Worm (Caenorhabditis elegans): Measurements from ENCODE around the gene rsp-2.

The rsp-2 gene

DNA sequence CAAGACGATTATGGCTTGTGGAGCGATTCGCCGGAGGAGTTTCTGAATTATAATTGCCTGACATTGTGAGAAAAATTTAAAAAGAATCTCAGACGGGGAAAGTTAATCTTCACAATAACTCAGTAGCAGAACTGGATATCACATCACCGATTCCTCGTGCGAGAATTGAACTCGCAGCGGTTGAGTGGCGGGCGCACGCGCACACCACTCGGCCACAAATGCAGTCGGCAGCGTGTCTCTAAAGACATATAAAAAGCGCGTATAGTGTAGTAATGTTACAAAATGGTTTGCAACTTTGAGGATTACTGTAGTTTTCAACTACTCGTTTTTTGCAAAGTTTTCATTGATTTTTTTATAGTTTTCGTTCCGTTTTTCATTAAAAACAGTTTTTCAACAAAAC, 31.8 kb upstream of the rsp-2 start (continued):
- peak; percentile 82 for TF ChIP-seq lsl-1 (GFP tag; optimal IDR thresholded peaks at IDR 0.05)
- peak; percentile 92 for TF ChIP-seq ekl-4 (GFP tag; IDR thresholded peaks at IDR 0.05)
- peak; percentile 83; the same call in 1 of the 2 replicates for TF ChIP-seq Y53G8AR.9 (GFP tag; conservative IDR thresholded peaks at IDR 0.05)
- TF ChIP-seq ztf-3 (GFP tag; optimal IDR thresholded peaks at IDR 0.05), result peak; percentile 41
- peak; percentile 87; the same call in 1 of the 2 replicates for TF ChIP-seq bed-1 (GFP tag; IDR thresholded peaks at IDR 0.05)
- peak; percentile 94 for TF ChIP-seq T26A5.8 (tag; optimal IDR thresholded peaks at IDR 0.05)
- TF ChIP-seq xnd-1 (tag; optimal IDR thresholded peaks at IDR 0.05), result peak; percentile 15
- TF ChIP-seq ceh-27 (GFP tag; optimal IDR thresholded peaks at IDR 0.05), result peak; percentile 94
- peak; percentile 86 for TF ChIP-seq madf-6 (GFP tag; IDR thresholded peaks at IDR 0.05)
- TF ChIP-seq hmg-20 (GFP tag; IDR thresholded peaks at IDR 0.05), result peak; percentile 88
- no peak for TF ChIP-seq bed-2 (GFP tag; IDR thresholded peaks at IDR 0.05)
- TF ChIP-seq B0336.3 (GFP tag; IDR thresholded peaks at IDR 0.05), result peak; percentile 87
- peak; percentile 86 for TF ChIP-seq atf-7 (tag; optimal IDR thresholded peaks at IDR 0.05)
- peak; percentile 77 for TF ChIP-seq K12H6.12 (tag; optimal IDR thresholded peaks at IDR 0.05)
- TF ChIP-seq hrde-1 (tag; optimal IDR thresholded peaks at IDR 0.05; ENCODE audit: borderline replicate concordance), result peak; percentile 77
- peak; percentile 82 for TF ChIP-seq snpc-1.1 (tag; optimal IDR thresholded peaks at IDR 0.05; ENCODE audit: insufficient read depth)
- TF ChIP-seq cebp-2 (GFP tag; IDR thresholded peaks at IDR 0.05), result peak; percentile 97
- 0 out of 2 replicates have a peak, but pooled peaks have one; percentile 25 for TF ChIP-seq hlh-26 (GFP tag; conservative IDR thresholded peaks at IDR 0.05)
- TF ChIP-seq mcd-1 (GFP tag; IDR thresholded peaks at IDR 0.05), result peak; percentile 83
- TF ChIP-seq F57A8.1 (GFP tag; optimal IDR thresholded peaks at IDR 0.05), result peak; percentile 98
- peak; percentile 98 for TF ChIP-seq sptf-2 (GFP tag; optimal IDR thresholded peaks at IDR 0.05)
- TF ChIP-seq cebp-1 (GFP tag; IDR thresholded peaks at IDR 0.05), result peak; percentile 56; the same call in 1 of the 2 replicates
- TF ChIP-seq cebp-1 (tag; optimal IDR thresholded peaks at IDR 0.05), result no peak
- TF ChIP-seq ztf-26 (tag; optimal IDR thresholded peaks at IDR 0.05), result peak; percentile 87
- TF ChIP-seq F39B2.1 (GFP tag; IDR thresholded peaks at IDR 0.05), result peak; percentile 85; the same call in 1 of the 2 replicates
- TF ChIP-seq nhr-179 (tag; optimal IDR thresholded peaks at IDR 0.05), result peak; percentile 75
- peak; percentile 24 for TF ChIP-seq F49E8.2 (tag; optimal IDR thresholded peaks at IDR 0.05; ENCODE audit: insufficient read depth)
- TF ChIP-seq ceh-40 (GFP tag; IDR thresholded peaks at IDR 0.05), result peak; percentile 71; the same call in 1 of the 2 replicates
- peak; percentile 94 for TF ChIP-seq dox-1 (GFP tag; IDR thresholded peaks at IDR 0.05)
- 0 out of 2 replicates have a peak, but pooled peaks have one; percentile 44 for TF ChIP-seq madf-3 (GFP tag; IDR thresholded peaks at IDR 0.05)
- TF ChIP-seq B0019.2 (GFP tag; conservative IDR thresholded peaks at IDR 0.05), result peak; percentile 72
- peak; percentile 72 for TF ChIP-seq K11D2.4 (GFP tag; IDR thresholded peaks at IDR 0.05)
- TF ChIP-seq mel-28 (tag; optimal IDR thresholded peaks at IDR 0.05; ENCODE audit: borderline replicate concordance), result peak; percentile 70
- TF ChIP-seq nfya-1 (tag; optimal IDR thresholded peaks at IDR 0.05; ENCODE audit: borderline replicate concordance, insufficient read depth), result no peak
- TF ChIP-seq ztf-28 (GFP tag; IDR thresholded peaks at IDR 0.05), result peak; percentile 75; the same call in 1 of the 2 replicates
- TF ChIP-seq tlf-1 (GFP tag; optimal IDR thresholded peaks at IDR 0.05), result peak; percentile 76
- TF ChIP-seq dpff-1 (tag; optimal IDR thresholded peaks at IDR 0.05), result peak; percentile 52
- TF ChIP-seq egrh-3 (GFP tag; IDR thresholded peaks at IDR 0.05), result peak; percentile 50
- TF ChIP-seq somi-1 (GFP tag; optimal IDR thresholded peaks at IDR 0.05), result peak; percentile 88
- TF ChIP-seq ZK185.1 (tag; optimal IDR thresholded peaks at IDR 0.05; ENCODE audit: poor library complexity, severe bottlenecking), result peak; percentile 95
- TF ChIP-seq ceh-100 (GFP tag; IDR thresholded peaks at IDR 0.05), result peak; percentile 82
- TF ChIP-seq F57C9.4 (tag; optimal IDR thresholded peaks at IDR 0.05), result peak; percentile 72
- peak; percentile 63 for TF ChIP-seq F22D6.2 (tag; optimal IDR thresholded peaks at IDR 0.05)
- TF ChIP-seq ccch-3 (GFP tag; optimal IDR thresholded peaks at IDR 0.05), result peak; percentile 67
- peak; percentile 98 for TF ChIP-seq die-1 (tag; optimal IDR thresholded peaks at IDR 0.05)
- peak; percentile 97 for TF ChIP-seq egl-44 (GFP tag; IDR thresholded peaks at IDR 0.05)
- TF ChIP-seq nfya-2 (GFP tag; IDR thresholded peaks at IDR 0.05), result 0 out of 2 replicates have a peak, but pooled peaks have one; percentile 46
- peak; percentile 58; the same call in 1 of the 2 replicates for TF ChIP-seq ceh-91 (GFP tag; IDR thresholded peaks at IDR 0.05)
